Fruit fly (Drosophila melanogaster) whole organism, embryonic: ENCODE measurements around the gene CG12289.

Source experiments
- CG10366 ChIP-seq: fragments of 200-800 bp; sonication (Bioruptor generic); IDR thresholded peaks from 2 replicates; pipeline ENCODE4 v1.3.6; 2022; ENCODE audit warnings: missing biosample characterization, missing genetic modification characterization
- CG11085 ChIP-seq: fragments of 200-800 bp; sonication (Bioruptor generic); IDR thresholded peaks from 2 replicates; pipeline ENCODE4 v1.3.6; 2022; ENCODE audit warnings: missing biosample characterization, missing genetic modification characterization
- CG12219 ChIP-seq: fragments of 200-800 bp; sonication (Bioruptor generic); optimal IDR thresholded peaks from 3 replicates; lab custom pipeline; 2018; ENCODE audit warnings: missing biosample characterization, mild to moderate bottlenecking, missing genetic modification characterization
- CG12744 ChIP-seq: fragments of 200-800 bp; sonication (Bioruptor generic); optimal IDR thresholded peaks from 2 replicates; lab custom pipeline; 2016; ENCODE audit warnings: missing biosample characterization, missing genetic modification characterization
- CG15696 ChIP-seq: fragments of 200-800 bp; sonication (Bioruptor generic); optimal IDR thresholded peaks from 2 replicates; lab custom pipeline; 2019; ENCODE audit warnings: missing biosample characterization, mild to moderate bottlenecking, missing genetic modification characterization, moderate library complexity
- CG1603 ChIP-seq: fragments of 200-800 bp; sonication (Bioruptor generic); optimal IDR thresholded peaks from 2 replicates; lab custom pipeline; 2019; ENCODE audit warnings: missing biosample characterization, mild to moderate bottlenecking, missing genetic modification characterization, moderate library complexity
- CG2129 ChIP-seq: fragments of 200-800 bp; sonication (Bioruptor generic); IDR thresholded peaks from 2 replicates; pipeline ENCODE4 v1.3.6; 2022; ENCODE audit warnings: missing biosample characterization, missing genetic modification characterization; ENCODE audit not compliant: partially characterized antibody
- CG2875 ChIP-seq: fragments of 200-800 bp; sonication (Bioruptor generic); optimal IDR thresholded peaks from 2 replicates; lab custom pipeline; 2017; ENCODE audit warnings: missing biosample characterization, mild to moderate bottlenecking, missing genetic modification characterization, missing genetic modification reagents
- CG3407 ChIP-seq: fragments of 200-800 bp; sonication (Bioruptor generic); optimal IDR thresholded peaks from 2 replicates; lab custom pipeline; 2018; ENCODE audit warnings: missing biosample characterization, mild to moderate bottlenecking, missing genetic modification characterization
- CG34376 ChIP-seq: fragments of 200-800 bp; sonication (Bioruptor generic); optimal IDR thresholded peaks from 2 replicates; lab custom pipeline; 2018; ENCODE audit warnings: missing biosample characterization, mild to moderate bottlenecking, missing genetic modification characterization
- CG3847 ChIP-seq: fragments of 200-800 bp; sonication (Bioruptor generic); IDR thresholded peaks from 2 replicates; pipeline ENCODE4 v1.3.6; 2022; ENCODE audit warnings: missing biosample characterization, missing genetic modification characterization
- CG4617 ChIP-seq: fragments of 200-800 bp; sonication (Bioruptor generic); optimal IDR thresholded peaks from 3 replicates; lab custom pipeline; 2016; ENCODE audit warnings: missing biosample characterization, missing genetic modification characterization, borderline replicate concordance
- CG4730 ChIP-seq: fragments of 200-800 bp; sonication (Bioruptor generic); IDR thresholded peaks from 2 replicates; pipeline ENCODE4 v1.3.6; 2022; ENCODE audit warnings: missing biosample characterization, missing genetic modification characterization
- CG9609 ChIP-seq: fragments of 200-800 bp; sonication (Bioruptor generic); optimal IDR thresholded peaks from 3 replicates; lab custom pipeline; 2016; ENCODE audit warnings: missing biosample characterization, missing genetic modification characterization
- CHES-1-like ChIP-seq: fragments of 200-800 bp; sonication (Bioruptor generic); optimal IDR thresholded peaks from 2 replicates; lab custom pipeline; 2016; ENCODE audit warnings: missing biosample characterization, missing genetic modification characterization
- Dbx ChIP-seq: fragments of 200-800 bp; sonication (Bioruptor generic); IDR thresholded peaks from 3 replicates; pipeline ENCODE4 v1.3.6; 2022; ENCODE audit warnings: missing biosample characterization, missing genetic modification characterization
- Deaf1 ChIP-seq: fragments of 200-800 bp; optimal IDR thresholded peaks from 3 replicates; lab custom pipeline; 2019; ENCODE audit warnings: missing biosample characterization, mild to moderate bottlenecking, missing genetic modification characterization, moderate library complexity
- HLHmδ ChIP-seq: fragments of 200-800 bp; sonication (Bioruptor generic); optimal IDR thresholded peaks from 2 replicates; lab custom pipeline; 2018; ENCODE audit warnings: missing biosample characterization, mild to moderate bottlenecking, missing genetic modification characterization, moderate library complexity
- Lpt ChIP-seq: fragments of >200 bp; optimal IDR thresholded peaks from 2 replicates; lab custom pipeline; 2018; ENCODE audit warnings: missing biosample characterization, missing genetic modification characterization
- MBD-R2 ChIP-seq: fragments of 200-800 bp; sonication (Bioruptor generic); IDR thresholded peaks from 2 replicates; pipeline ENCODE4 v1.3.6; 2022; ENCODE audit warnings: missing biosample characterization, missing genetic modification characterization
- MTF-1 ChIP-seq: fragments of 200-800 bp; sonication (Bioruptor generic); optimal IDR thresholded peaks from 2 replicates; lab custom pipeline; 2018; ENCODE audit warnings: missing biosample characterization, mild to moderate bottlenecking, missing genetic modification characterization, borderline replicate concordance
- Opbp ChIP-seq: fragments of 200-800 bp; sonication (Bioruptor generic); IDR thresholded peaks from 3 replicates; pipeline ENCODE4 v1.3.6; 2022; ENCODE audit warnings: missing biosample characterization, missing genetic modification characterization; ENCODE audit not compliant: partially characterized antibody
- Ptx1 ChIP-seq: fragments of 200-800 bp; sonication (Bioruptor generic); IDR thresholded peaks from 2 replicates; pipeline ENCODE4 v1.3.6; 2022; ENCODE audit warnings: missing biosample characterization, missing genetic modification characterization
- Six4 ChIP-seq: fragments of 200-800 bp; sonication (Bioruptor generic); optimal IDR thresholded peaks from 2 replicates; lab custom pipeline; 2016; ENCODE audit warnings: missing biosample characterization, missing genetic modification characterization
- abd-A ChIP-seq: fragments of 200-800 bp; sonication (Bioruptor generic); optimal IDR thresholded peaks from 3 replicates; lab custom pipeline; 2019; ENCODE audit warnings: missing biosample characterization, mild to moderate bottlenecking, missing genetic modification characterization, moderate library complexity
- bbx ChIP-seq: fragments of 200-800 bp; sonication (Bioruptor generic); IDR thresholded peaks from 2 replicates; pipeline ENCODE4 v1.3.6; 2022; ENCODE audit warnings: missing biosample characterization, missing genetic modification characterization; ENCODE audit not compliant: partially characterized antibody
- bigmax ChIP-seq: fragments of 200-800 bp; sonication (Bioruptor generic); optimal IDR thresholded peaks from 2 replicates; lab custom pipeline; 2018; ENCODE audit warnings: missing biosample characterization, mild to moderate bottlenecking, missing genetic modification characterization
- cad ChIP-seq: fragments of >200 bp; optimal IDR thresholded peaks from 2 replicates; lab custom pipeline; 2017; ENCODE audit warnings: missing biosample characterization, missing genetic modification characterization
- chinmo ChIP-seq: fragments of 200-800 bp; sonication (Bioruptor generic); IDR thresholded peaks from 4 replicates; pipeline ENCODE4 v1.3.6; 2022; ENCODE audit warnings: missing biosample characterization, missing genetic modification characterization; ENCODE audit not compliant: partially characterized antibody
- nau ChIP-seq: fragments of 200-800 bp; sonication (Bioruptor generic); optimal IDR thresholded peaks from 3 replicates; lab custom pipeline; 2017; ENCODE audit warnings: missing biosample characterization, mild to moderate bottlenecking, missing genetic modification characterization, missing genetic modification reagents
- nerfin-2 ChIP-seq: fragments of 200-800 bp; sonication (Bioruptor generic); IDR thresholded peaks from 2 replicates; pipeline ENCODE4 v1.3.6; 2022; ENCODE audit warnings: missing biosample characterization, missing genetic modification characterization; ENCODE audit not compliant: partially characterized antibody
- otp ChIP-seq: fragments of 200-800 bp; sonication (Bioruptor generic); IDR thresholded peaks from 3 replicates; pipeline ENCODE4, ENCODE4 v1.3.6; 2022; ENCODE audit warnings: missing biosample characterization, missing genetic modification characterization
- peb ChIP-seq: fragments of 200-800 bp; sonication (Bioruptor generic); IDR thresholded peaks from 2 replicates; pipeline ENCODE4 v1.3.6; 2022; ENCODE audit warnings: missing biosample characterization, missing genetic modification characterization
- pros ChIP-seq: fragments of 200-800 bp; sonication (Bioruptor generic); optimal IDR thresholded peaks from 3 replicates; lab custom pipeline; 2019; ENCODE audit warnings: missing biosample characterization, mild to moderate bottlenecking, missing genetic modification characterization, moderate library complexity
- pum ChIP-seq: fragments of 200-800 bp; sonication (Bioruptor generic); optimal IDR thresholded peaks from 2 replicates; lab custom pipeline; 2016; ENCODE audit warnings: missing biosample characterization, missing genetic modification characterization
- sc ChIP-seq, 3 experiments: fragments of >200 bp in 2 of 3; fragments of 200-800 bp in 1 of 3; sonication (Bioruptor generic) in 1 of 3; optimal IDR thresholded peaks; 2 replicates in 2 of 3; 3 replicates in 1 of 3; lab custom pipeline; 2017; ENCODE audit warnings: mild to moderate bottlenecking in 1 of 3, missing biosample characterization in 1 of 3, missing genetic modification characterization in 1 of 3, missing genetic modification reagents in 1 of 3
- shn ChIP-seq: fragments of 200-800 bp; sonication (Bioruptor generic); optimal IDR thresholded peaks from 3 replicates; lab custom pipeline; 2016; ENCODE audit warnings: missing biosample characterization, missing genetic modification characterization
- sima ChIP-seq: fragments of 200-800 bp; sonication (Bioruptor generic); optimal IDR thresholded peaks from 2 replicates; lab custom pipeline; 2016; ENCODE audit warnings: missing biosample characterization, missing genetic modification characterization
- unc-4 ChIP-seq: fragments of 200-800 bp; sonication (Bioruptor generic); IDR thresholded peaks from 2 replicates; pipeline ENCODE4 v1.3.6; 2022; ENCODE audit warnings: missing biosample characterization, missing genetic modification characterization; ENCODE audit not compliant: partially characterized antibody
- usp ChIP-seq: fragments of >200 bp; optimal IDR thresholded peaks from 2 replicates; lab custom pipeline; 2017; ENCODE audit warnings: missing biosample characterization, missing genetic modification characterization

CG12289 gene

dm6 chr3L:11431251-11431925, 26.9 kb downstream of the CG12289 start (continued):
- TF ChIP-seq MBD-R2 (GFP tag; lab: Robert Waterston, UW) = no peak
- TF ChIP-seq Lpt (GFP tag; lab: Kevin White, UChicago) = no peak
- 0 out of 3 replicates have a peak, but pooled peaks have one; percentile 55 for TF ChIP-seq Dbx (GFP tag; lab: Robert Waterston, UW)
- peak; percentile 83 for TF ChIP-seq CG1603 (tag; lab: Kevin White, UChicago)
- TF ChIP-seq unc-4 (GFP tag; lab: Robert Waterston, UW) = no peak
- peak; percentile 89 for TF ChIP-seq otp (GFP tag; lab: Robert Waterston, UW)
- peak; percentile 20 for TF ChIP-seq CG15696 (tag; lab: Kevin White, UChicago)
- TF ChIP-seq CG12219 (GFP tag; lab: Kevin White, UChicago) = peak; percentile 72
- peak; percentile 18 for TF ChIP-seq CG4617
- TF ChIP-seq CG10366 (GFP tag; lab: Robert Waterston, UW) = peak; percentile 89
- peak; percentile 87 for TF ChIP-seq Ptx1 (GFP tag; lab: Robert Waterston, UW)
- no peak for TF ChIP-seq CG2129 (GFP tag; lab: Robert Waterston, UW)
- TF ChIP-seq Opbp = no peak
- no peak for TF ChIP-seq Deaf1 (tag; lab: Kevin White, UChicago)
- TF ChIP-seq pum (GFP tag; lab: Kevin White, UChicago) = peak; percentile 56
- no peak for TF ChIP-seq bbx (GFP tag; lab: Robert Waterston, UW)
- TF ChIP-seq CG34376 (GFP tag; lab: Kevin White, UChicago) = no peak
- no peak for TF ChIP-seq pros
- peak; percentile 17 for TF ChIP-seq CG12744
- no peak for TF ChIP-seq Six4
- no peak for TF ChIP-seq bigmax (GFP tag; lab: Kevin White, UChicago)
- peak; percentile 68 for TF ChIP-seq CG9609
- TF ChIP-seq sima = no peak
- no peak for TF ChIP-seq chinmo (GFP tag; lab: Robert Waterston, UW)
- no peak for TF ChIP-seq cad (GFP tag; lab: Kevin White, UChicago)
- TF ChIP-seq shn = peak; percentile 49
- peak; percentile 66 for TF ChIP-seq CG2875 (GFP tag; lab: Kevin White, UChicago)
- peak; percentile 48; the same call in 1 of the 2 replicates for TF ChIP-seq CG11085 (GFP tag; lab: Robert Waterston, UW)
- no peak for TF ChIP-seq sc (optimal IDR thresholded peaks at IDR 0.05; lab: Kevin White, UChicago)
- peak; percentile 14 for TF ChIP-seq sc (GFP tag; optimal IDR thresholded peaks at IDR 0.05; lab: Kevin White, UChicago)
- TF ChIP-seq CG3407 (GFP tag; lab: Kevin White, UChicago) = peak; percentile 43
- TF ChIP-seq usp (GFP tag; lab: Kevin White, UChicago) = no peak
- TF ChIP-seq peb (GFP tag; lab: Robert Waterston, UW) = no peak
- 0 out of 2 replicates have a peak, but pooled peaks have one; percentile 54 for TF ChIP-seq CG4730 (GFP tag; lab: Robert Waterston, UW)
- TF ChIP-seq nerfin-2 (GFP tag; lab: Robert Waterston, UW) = no peak
- TF ChIP-seq nau (GFP tag; lab: Kevin White, UChicago) = no peak
- TF ChIP-seq abd-A (tag; lab: Kevin White, UChicago) = no peak
- TF ChIP-seq MTF-1 = peak; percentile 2
- TF ChIP-seq HLHmδ (GFP tag; lab: Kevin White, UChicago) = no peak
- TF ChIP-seq CG3847 (GFP tag; lab: Robert Waterston, UW) = peak; percentile 75
- peak; percentile 59 for TF ChIP-seq CHES-1-like (GFP tag; lab: Kevin White, UChicago)
